Worm (Caenorhabditis elegans) whole organism, L3 larva: Measurements from ENCODE around the gene K11D9.3.

Experiments used
- ZK546.5 ChIP-seq: sonication (generic microtip); optimal IDR thresholded peaks from 2 replicates; lab custom pipeline; 2017; ENCODE audit warnings: missing biosample characterization, missing genetic modification characterization
- aly-2 ChIP-seq: fragments of 150-350 bp; optimal IDR thresholded peaks from 2 replicates; lab custom pipeline; 2014; ENCODE audit warnings: missing biosample characterization, missing genetic modification characterization
- ama-1 ChIP-seq: fragments of 150-350 bp; optimal IDR thresholded peaks from 2 replicates; lab custom pipeline; 2018
- ceh-28 ChIP-seq: fragments of 150-350 bp; optimal IDR thresholded peaks from 2 replicates; lab custom pipeline; 2014; ENCODE audit warnings: missing biosample characterization, missing genetic modification reagents, missing genetic modification characterization
- eor-1 ChIP-seq, 2 experiments: fragments of 150-350 bp; optimal IDR thresholded peaks; 2 replicates each; lab custom pipeline; 2014 to 2018; ENCODE audit warnings: missing biosample characterization in 2 of 2, missing genetic modification characterization in 2 of 2
- fkh-10 ChIP-seq: sonication (generic microtip); optimal IDR thresholded peaks from 2 replicates; lab custom pipeline; 2017; ENCODE audit warnings: missing biosample characterization, missing genetic modification reagents, missing genetic modification characterization
- mdl-1 ChIP-seq: fragments of 150-350 bp; optimal IDR thresholded peaks from 2 replicates; lab custom pipeline; 2014; ENCODE audit warnings: missing biosample characterization, missing genetic modification characterization
- nfya-1 ChIP-seq: sonication (generic microtip); optimal IDR thresholded peaks from 2 replicates; lab custom pipeline; 2017; ENCODE audit warnings: missing genetic modification characterization, mild to moderate bottlenecking, missing compliant biosample characterization, antibody characterized with exemption, moderate library complexity; ENCODE audit not compliant: insufficient read depth
- nhr-11 ChIP-seq: fragments of 150-350 bp; optimal IDR thresholded peaks from 2 replicates; lab custom pipeline; 2014; ENCODE audit warnings: missing biosample characterization, missing genetic modification characterization
- nhr-23 ChIP-seq: fragments of 150-350 bp; optimal IDR thresholded peaks from 2 replicates; lab custom pipeline; 2014; ENCODE audit warnings: missing biosample characterization, missing genetic modification reagents, missing genetic modification characterization
- nhr-237 ChIP-seq: fragments of 150-350 bp; optimal IDR thresholded peaks from 2 replicates; lab custom pipeline; 2014; ENCODE audit warnings: missing biosample characterization, missing genetic modification characterization
- nhr-28 ChIP-seq: fragments of 150-350 bp; optimal IDR thresholded peaks from 2 replicates; lab custom pipeline; 2014; ENCODE audit warnings: missing biosample characterization, missing genetic modification characterization
- pqm-1 ChIP-seq: fragments of 150-350 bp; optimal IDR thresholded peaks from 2 replicates; lab custom pipeline; 2017; ENCODE audit warnings: missing biosample characterization, missing genetic modification characterization, inconsistent platforms

DNA sequence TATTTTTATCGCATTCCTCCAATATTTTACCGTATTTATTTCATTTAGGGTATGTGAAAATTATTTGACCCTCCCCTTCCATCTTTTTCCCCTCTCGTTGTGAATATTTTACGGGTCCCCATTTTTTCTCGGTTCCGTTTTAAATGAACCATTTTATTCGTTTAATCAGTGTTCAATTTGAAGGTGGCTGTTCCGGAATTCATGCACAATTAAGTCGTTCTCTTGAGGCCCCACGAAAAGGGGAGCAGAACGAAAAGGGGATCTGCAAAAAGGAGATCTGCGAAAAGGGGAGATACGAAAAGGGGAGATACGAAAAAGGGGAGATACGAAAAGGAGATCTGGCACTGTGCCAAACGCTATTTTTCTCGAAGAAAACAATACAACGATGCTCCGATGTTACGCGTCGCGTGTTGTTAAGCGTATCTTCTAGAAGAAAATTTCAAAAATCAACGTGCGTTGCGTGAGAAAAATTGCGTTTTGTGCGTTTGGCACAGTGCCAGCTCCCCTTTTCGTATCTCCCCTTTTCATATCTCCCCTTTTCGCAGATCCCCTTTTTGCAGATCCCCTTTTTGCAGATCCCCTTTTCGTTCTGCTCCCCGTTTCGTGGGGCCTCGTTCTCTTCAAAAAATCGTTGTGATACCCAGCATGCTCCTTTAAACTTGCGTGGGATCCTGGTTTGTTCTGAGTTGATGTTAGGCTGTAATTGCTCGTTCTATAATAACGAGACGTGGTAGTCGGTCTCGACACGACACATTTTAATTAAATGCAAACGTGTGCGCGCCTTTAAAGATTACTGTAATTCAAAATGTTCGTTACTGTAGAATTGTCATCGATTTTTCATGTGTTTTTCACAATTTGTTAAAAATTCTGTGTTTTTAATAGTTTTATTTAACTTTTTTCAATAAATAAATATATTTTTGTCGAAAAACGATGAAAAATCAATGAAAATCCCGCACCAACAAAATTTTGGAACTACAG lies 9.1 kb upstream of the K11D9.3 start:
- TF ChIP-seq ama-1 (lab: Kevin White, UChicago) (no peak), nfya-1 (no peak), aly-2 (tag; lab: Kevin White, UChicago) (no peak), nhr-28 (no peak), nhr-237 (tag; lab: Kevin White, UChicago) (no peak), mdl-1 (tag; lab: Kevin White, UChicago) (no peak), eor-1 (tag; optimal IDR thresholded peaks at IDR 0.05; lab: Kevin White, UChicago) (no peak), nhr-23 (no peak), ZK546.5 (tag; lab: Kevin White, UChicago) (no peak), fkh-10 (no peak), pqm-1 (tag; lab: Kevin White, UChicago) (no peak), ceh-28 (tag; lab: Kevin White, UChicago) (no peak), nhr-11 (tag; lab: Kevin White, UChicago) (no peak)
